Worm (Caenorhabditis elegans): ENCODE data around the gene rib-2.
A peak's percentile ranks its signal among the peaks of the same experiment; 100 is the strongest.

The rib-2 gene

DNA sequence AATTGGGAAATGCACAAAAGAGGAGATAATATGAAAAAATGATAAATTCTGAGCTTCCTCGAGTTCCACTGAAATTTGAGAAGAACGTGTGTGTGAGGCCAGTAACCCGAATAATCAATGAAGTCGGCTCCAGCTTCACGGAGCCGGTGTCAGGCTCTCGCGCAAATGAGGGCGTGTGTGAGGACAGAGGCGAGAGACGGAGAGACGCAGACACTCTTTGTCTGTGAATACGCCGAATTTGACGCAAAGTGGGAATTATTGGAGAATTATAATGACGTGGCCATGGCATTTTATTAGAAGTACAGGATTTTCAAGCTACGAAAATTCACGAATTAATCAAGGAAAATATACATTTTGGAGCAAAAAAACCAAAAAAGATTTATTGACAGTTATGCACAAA lies 2.7 kb upstream of the rib-2 start:
- TF ChIP-seq lin-40 (tag; optimal IDR thresholded peaks at IDR 0.05): peak; percentile 37
- peak; percentile 35 for TF ChIP-seq ZK185.1 (tag; optimal IDR thresholded peaks at IDR 0.05; ENCODE audit: poor library complexity, severe bottlenecking)
- no peak; the same call in 1 of the 2 replicates for TF ChIP-seq B0336.3 (GFP tag; IDR thresholded peaks at IDR 0.05)
- TF ChIP-seq attf-5 (GFP tag; optimal IDR thresholded peaks at IDR 0.05): peak; percentile 78
- peak; percentile 45 for TF ChIP-seq nhr-80 (tag; optimal IDR thresholded peaks at IDR 0.05)
- TF ChIP-seq him-1 (tag; optimal IDR thresholded peaks at IDR 0.05): no peak
- no peak for TF ChIP-seq ztf-22 (GFP tag; optimal IDR thresholded peaks at IDR 0.05)
- peak; percentile 39; the same call in 1 of the 2 replicates for TF ChIP-seq nfyb-1 (GFP tag; IDR thresholded peaks at IDR 0.05)
- TF ChIP-seq unc-62 (GFP tag; optimal IDR thresholded peaks at IDR 0.05): no peak
- no peak for TF ChIP-seq nhr-179 (tag; optimal IDR thresholded peaks at IDR 0.05)
- TF ChIP-seq zfh-2 (GFP tag; conservative IDR thresholded peaks at IDR 0.05): peak; percentile 61
- no peak for TF ChIP-seq Y67H2A.10 (GFP tag; conservative IDR thresholded peaks at IDR 0.05)
- TF ChIP-seq snpc-1.1 (tag; optimal IDR thresholded peaks at IDR 0.05; ENCODE audit: insufficient read depth): no peak
- TF ChIP-seq ztf-25 (GFP tag; IDR thresholded peaks at IDR 0.05): 0 out of 2 replicates have a peak, but pooled peaks have one; percentile 34
- TF ChIP-seq B0035.1 (tag; optimal IDR thresholded peaks at IDR 0.05): no peak
- peak; percentile 55 for TF ChIP-seq pbrm-1 (GFP tag; IDR thresholded peaks at IDR 0.05)
- TF ChIP-seq lir-1 (GFP tag; conservative IDR thresholded peaks at IDR 0.05): no peak
- TF ChIP-seq chd-7 (tag; optimal IDR thresholded peaks at IDR 0.05): peak; percentile 27
- TF ChIP-seq cebp-1 (GFP tag; IDR thresholded peaks at IDR 0.05): no peak
- peak; percentile 48 for TF ChIP-seq cebp-1 (tag; optimal IDR thresholded peaks at IDR 0.05)
- TF ChIP-seq K12H6.12 (tag; optimal IDR thresholded peaks at IDR 0.05): peak; percentile 53
- TF ChIP-seq mcd-1 (GFP tag; IDR thresholded peaks at IDR 0.05): peak; percentile 62
- TF ChIP-seq ama-1 (optimal IDR thresholded peaks at IDR 0.05): no peak
- peak in 1 of 2 experiments; percentile 7 for TF ChIP-seq ama-1 (GFP tag; optimal IDR thresholded peaks at IDR 0.05)
- peak; percentile 51; the same call in 1 of the 2 replicates for TF ChIP-seq dox-1 (GFP tag; IDR thresholded peaks at IDR 0.05)
- no peak for TF ChIP-seq snpc-4 (GFP tag; optimal IDR thresholded peaks at IDR 0.05)
- peak in 1 of 4 experiments; percentile 14 for TF ChIP-seq snpc-4 (tag; optimal IDR thresholded peaks at IDR 0.05)
- 0 out of 2 replicates have a peak, but pooled peaks have one; percentile 5 for TF ChIP-seq rcor-1 (GFP tag; IDR thresholded peaks at IDR 0.05)
- no peak for TF ChIP-seq nfya-1 (tag; optimal IDR thresholded peaks at IDR 0.05; ENCODE audit: borderline replicate concordance, insufficient read depth)
- TF ChIP-seq K11D2.4 (GFP tag; IDR thresholded peaks at IDR 0.05): no peak
- 0 out of 2 replicates have a peak, but pooled peaks have one; percentile 20 for TF ChIP-seq Y53G8AR.9 (GFP tag; conservative IDR thresholded peaks at IDR 0.05)
- TF ChIP-seq lin-35 (GFP tag; optimal IDR thresholded peaks at IDR 0.05): peak in 1 of 3 experiments; percentile 34
- peak; percentile 65 to 80 for TF ChIP-seq let-607 (tag; optimal IDR thresholded peaks at IDR 0.05)
- TF ChIP-seq madf-6 (GFP tag; IDR thresholded peaks at IDR 0.05): peak; percentile 37
- peak; percentile 42; the same call in 1 of the 2 replicates for TF ChIP-seq hmg-1.2 (GFP tag; IDR thresholded peaks at IDR 0.05)
- no peak for TF ChIP-seq tbx-9 (tag; optimal IDR thresholded peaks at IDR 0.05; ENCODE audit: borderline replicate concordance)
- TF ChIP-seq F57C9.4 (tag; optimal IDR thresholded peaks at IDR 0.05): no peak
- TF ChIP-seq lin-26 (GFP tag; IDR thresholded peaks at IDR 0.05): peak; percentile 76
- TF ChIP-seq ztf-18 (tag; optimal IDR thresholded peaks at IDR 0.05): peak; percentile 27
- peak; percentile 30 for TF ChIP-seq madf-10 (tag; optimal IDR thresholded peaks at IDR 0.05)
- TF ChIP-seq ceh-91 (GFP tag; IDR thresholded peaks at IDR 0.05): no peak

Measured in whole organism, young adult.